Fruit fly (Drosophila melanogaster) whole organism, adult: Measurements from ENCODE around the gene CG16789.

Source experiments
- CG11617 ChIP-seq: fragments of 200-800 bp; sonication (Bioruptor generic); optimal IDR thresholded peaks from 2 replicates; lab custom pipeline; 2017; ENCODE audit warnings: mild to moderate bottlenecking, missing biosample characterization, missing genetic modification reagents, missing genetic modification characterization
- CG12768 ChIP-seq: fragments of 200-800 bp; sonication (Bioruptor generic); optimal IDR thresholded peaks from 2 replicates; lab custom pipeline; 2017; ENCODE audit warnings: missing biosample characterization, missing genetic modification characterization, mild to moderate bottlenecking, moderate library complexity, missing genetic modification reagents
- CG14711 ChIP-seq: fragments of 200-800 bp; sonication (Bioruptor generic); optimal IDR thresholded peaks from 2 replicates; lab custom pipeline; 2018; ENCODE audit warnings: missing biosample characterization, mild to moderate bottlenecking, missing genetic modification characterization, moderate library complexity
- CG1620 ChIP-seq: fragments of 200-800 bp; sonication (Bioruptor generic); optimal IDR thresholded peaks from 2 replicates; lab custom pipeline; 2016; ENCODE audit warnings: missing biosample characterization, missing genetic modification characterization
- CG33017 ChIP-seq: fragments of 200-800 bp; sonication (Bioruptor generic); optimal IDR thresholded peaks from 2 replicates; lab custom pipeline; 2018; ENCODE audit warnings: missing biosample characterization, mild to moderate bottlenecking, missing genetic modification characterization, moderate library complexity
- CG5204 ChIP-seq: fragments of 200-800 bp; sonication (Bioruptor generic); optimal IDR thresholded peaks from 2 replicates; lab custom pipeline; 2016; ENCODE audit warnings: missing biosample characterization, missing genetic modification characterization
- CG7045 ChIP-seq: fragments of 200-800 bp; sonication (Bioruptor generic); optimal IDR thresholded peaks from 2 replicates; lab custom pipeline; 2017; ENCODE audit warnings: missing biosample characterization, mild to moderate bottlenecking, missing genetic modification characterization
- CG7101 ChIP-seq: fragments of 200-800 bp; sonication (Bioruptor generic); optimal IDR thresholded peaks from 2 replicates; lab custom pipeline; 2018; ENCODE audit warnings: missing biosample characterization, mild to moderate bottlenecking, missing genetic modification characterization, moderate library complexity
- Clk ChIP-seq: fragments of 200-800 bp; sonication (Bioruptor generic); optimal IDR thresholded peaks from 2 replicates; lab custom pipeline; 2017; ENCODE audit warnings: missing biosample characterization, missing genetic modification characterization
- Crg-1 ChIP-seq: fragments of 200-800 bp; sonication (Bioruptor generic); optimal IDR thresholded peaks from 2 replicates; lab custom pipeline; 2016; ENCODE audit warnings: missing biosample characterization, missing genetic modification characterization
- Hr96 ChIP-seq: fragments of 200-800 bp; sonication (Bioruptor generic); optimal IDR thresholded peaks from 2 replicates; lab custom pipeline; 2016; ENCODE audit warnings: missing biosample characterization, missing genetic modification characterization
- Mnt ChIP-seq: fragments of 200-800 bp; sonication (Bioruptor generic); optimal IDR thresholded peaks from 2 replicates; lab custom pipeline; 2016; ENCODE audit warnings: missing biosample characterization, mild to moderate bottlenecking, missing genetic modification characterization
- bab1 ChIP-seq: fragments of 200-800 bp; sonication (Bioruptor generic); optimal IDR thresholded peaks from 3 replicates; lab custom pipeline; 2019; ENCODE audit warnings: missing biosample characterization, mild to moderate bottlenecking, missing genetic modification characterization, moderate library complexity
- cic ChIP-seq: fragments of 200-800 bp; sonication (Bioruptor generic); optimal IDR thresholded peaks from 2 replicates; lab custom pipeline; 2017; ENCODE audit warnings: missing biosample characterization, mild to moderate bottlenecking, missing genetic modification characterization, moderate library complexity
- cnc ChIP-seq, 2 experiments: fragments of >200 bp; optimal IDR thresholded peaks; 2 replicates each; lab custom pipeline; 2017
- kay ChIP-seq: fragments of 200-800 bp; sonication (Bioruptor generic); peaks from one replicate; lab custom pipeline; 2016; ENCODE audit warnings: missing biosample characterization, missing genetic modification characterization, borderline replicate concordance
- ovo ChIP-seq: fragments of 200-800 bp; sonication (Bioruptor generic); optimal IDR thresholded peaks from 2 replicates; lab custom pipeline; 2016; ENCODE audit warnings: missing biosample characterization, missing genetic modification characterization
- pad ChIP-seq: fragments of 200-800 bp; sonication (Bioruptor generic); optimal IDR thresholded peaks from 3 replicates; lab custom pipeline; 2017; ENCODE audit warnings: missing biosample characterization, missing genetic modification characterization, mild to moderate bottlenecking, moderate library complexity, missing genetic modification reagents
- tj ChIP-seq: fragments of 200-800 bp; sonication (Bioruptor generic); optimal IDR thresholded peaks from 3 replicates; lab custom pipeline; 2017; ENCODE audit warnings: missing biosample characterization, mild to moderate bottlenecking, missing genetic modification characterization, moderate library complexity
- toe ChIP-seq: fragments of 200-800 bp; sonication (Bioruptor generic); optimal IDR thresholded peaks from 2 replicates; lab custom pipeline; 2016; ENCODE audit warnings: missing biosample characterization, missing genetic modification characterization

The CG16789 gene

dm6 chr3R:9565895-9566294, at the start of gene CG16789:
Gene CG16789, plus strand, starts transcription at chr3R:9566195.
- TF ChIP-seq bab1 (GFP tag; lab: Kevin White, UChicago) = no peak
- TF ChIP-seq CG12768 (GFP tag; lab: Kevin White, UChicago) = no peak
- TF ChIP-seq CG7045 (GFP tag; lab: Kevin White, UChicago) = no peak
- TF ChIP-seq pad (GFP tag; lab: Kevin White, UChicago) = no peak
- TF ChIP-seq ovo (GFP tag; lab: Kevin White, UChicago) = no peak
- TF ChIP-seq kay (GFP tag; lab: Kevin White, UChicago) = no peak
- no peak for TF ChIP-seq Crg-1 (GFP tag; lab: Kevin White, UChicago)
- no peak for TF ChIP-seq CG7101 (tag; lab: Kevin White, UChicago)
- TF ChIP-seq Clk (GFP tag; lab: Kevin White, UChicago) = no peak

dm6 chr3R:9516400-9516852, 49.6 kb upstream of the CG16789 start:
- no peak for TF ChIP-seq toe (GFP tag; lab: Kevin White, UChicago)
- peak; percentile 12 for TF ChIP-seq ovo (GFP tag; lab: Kevin White, UChicago)
- no peak for TF ChIP-seq CG1620 (GFP tag; lab: Kevin White, UChicago)
- TF ChIP-seq kay (GFP tag; lab: Kevin White, UChicago) = no peak
- TF ChIP-seq bab1 (GFP tag; lab: Kevin White, UChicago) = no peak
- peak; percentile 31 for TF ChIP-seq CG14711 (tag; lab: Kevin White, UChicago)
- no peak for TF ChIP-seq cic (GFP tag; lab: Kevin White, UChicago)
- no peak for TF ChIP-seq CG11617 (GFP tag; lab: Kevin White, UChicago)
- no peak for TF ChIP-seq Crg-1 (GFP tag; lab: Kevin White, UChicago)
- no peak for TF ChIP-seq CG12768 (GFP tag; lab: Kevin White, UChicago)
- no peak for TF ChIP-seq Mnt (GFP tag; lab: Kevin White, UChicago)

dm6 chr3R:9527907-9528842, 37.8 kb upstream of the CG16789 start:
- TF ChIP-seq CG12768 (GFP tag; lab: Kevin White, UChicago) = peak; percentile 95
- peak; percentile 94 for TF ChIP-seq Hr96 (GFP tag; lab: Kevin White, UChicago)
- no peak for TF ChIP-seq Crg-1 (GFP tag; lab: Kevin White, UChicago)
- peak; percentile 64 for TF ChIP-seq pad (GFP tag; lab: Kevin White, UChicago)
- no peak for TF ChIP-seq ovo (GFP tag; lab: Kevin White, UChicago)
- TF ChIP-seq cic (GFP tag; lab: Kevin White, UChicago) = peak; percentile 83
- no peak for TF ChIP-seq toe (GFP tag; lab: Kevin White, UChicago)
- peak; percentile 91 for TF ChIP-seq CG7101 (tag; lab: Kevin White, UChicago)
- TF ChIP-seq tj (GFP tag; lab: Kevin White, UChicago) = peak; percentile 50
- peak; percentile 81 for TF ChIP-seq Mnt (GFP tag; lab: Kevin White, UChicago)
- TF ChIP-seq CG14711 (tag; lab: Kevin White, UChicago) = peak; percentile 86
- no peak for TF ChIP-seq cnc (optimal IDR thresholded peaks at IDR 0.05; lab: Kevin White, UChicago)
- peak; percentile 60 for TF ChIP-seq CG11617 (GFP tag; lab: Kevin White, UChicago)
- peak; percentile 14 for TF ChIP-seq CG1620 (GFP tag; lab: Kevin White, UChicago)
- peak; percentile 96 for TF ChIP-seq CG7045 (GFP tag; lab: Kevin White, UChicago)
- TF ChIP-seq CG33017 = peak; percentile 92
- TF ChIP-seq CG5204 (GFP tag; lab: Kevin White, UChicago) = no peak
- TF ChIP-seq kay (GFP tag; lab: Kevin White, UChicago) = peak; percentile 91
- TF ChIP-seq Clk (GFP tag; lab: Kevin White, UChicago) = peak; percentile 90
- peak; percentile 40 for TF ChIP-seq bab1 (GFP tag; lab: Kevin White, UChicago)

- no peak for TF ChIP-seq pad (GFP tag; lab: Kevin White, UChicago)
- TF ChIP-seq toe (GFP tag; lab: Kevin White, UChicago) = no peak
- peak; percentile 8 for TF ChIP-seq CG7101 (tag; lab: Kevin White, UChicago)
- TF ChIP-seq tj (GFP tag; lab: Kevin White, UChicago) = peak; percentile 21
- TF ChIP-seq CG33017 = peak; percentile 51
- peak; percentile 71 for TF ChIP-seq kay (GFP tag; lab: Kevin White, UChicago)
- TF ChIP-seq CG7045 (GFP tag; lab: Kevin White, UChicago) = peak; percentile 7
Observed at dm6 chr3R:9529387-9529897, 36.6 kb upstream of the CG16789 start.

- TF ChIP-seq cic (GFP tag; lab: Kevin White, UChicago) (no peak), Hr96 (GFP tag; lab: Kevin White, UChicago) (no peak), kay (GFP tag; lab: Kevin White, UChicago) (peak; percentile 19), ovo (GFP tag; lab: Kevin White, UChicago) (peak; percentile 68)
Observed at dm6 chr3R:9529913-9530312, 36.1 kb upstream of the CG16789 start.
